Worm (Caenorhabditis elegans) whole organism, L4/young adult: ENCODE measurements around the gene R08D7.4.

Experiments
- W03F9.2 ChIP-seq: fragments of 150-350 bp; optimal IDR thresholded peaks from 2 replicates; lab custom pipeline; 2014; ENCODE audit warnings: missing biosample characterization, missing genetic modification characterization
- dao-5 ChIP-seq: sonication (generic microtip); optimal IDR thresholded peaks from 2 replicates; lab custom pipeline; 2016; ENCODE audit warnings: missing genotype, missing genetic modification characterization, moderate library complexity, missing compliant biosample characterization
- him-1 ChIP-seq: sonication (generic microtip); optimal IDR thresholded peaks from 2 replicates; lab custom pipeline; 2016; ENCODE audit warnings: missing genotype, missing genetic modification reagents, missing genetic modification characterization, missing compliant biosample characterization

ce11 chrIII:9004658-9005057, 33.0 kb downstream of the R08D7.4 start:
- no peak for TF ChIP-seq him-1 (tag; lab: Kevin White, UChicago)
- TF ChIP-seq W03F9.2 (tag; lab: Kevin White, UChicago), result no peak
- TF ChIP-seq dao-5 (tag; lab: Kevin White, UChicago), result no peak
